Fruit fly (Drosophila melanogaster) whole organism, embryonic: ENCODE data around the gene Zw.

ENCODE experiments used
- Antp ChIP-seq: fragments of 200-800 bp; sonication (Bioruptor generic); optimal IDR thresholded peaks from 3 replicates; lab custom pipeline; 2016; ENCODE audit warnings: missing biosample characterization, missing genetic modification characterization
- CG10267 ChIP-seq: fragments of 200-800 bp; sonication (Bioruptor generic); optimal IDR thresholded peaks from 2 replicates; lab custom pipeline; 2018; ENCODE audit warnings: missing biosample characterization, mild to moderate bottlenecking, missing genetic modification characterization, moderate library complexity
- CG11696 ChIP-seq: fragments of 200-800 bp; sonication (Bioruptor generic); IDR thresholded peaks from 2 replicates; pipeline ENCODE4 v1.3.6; 2022; ENCODE audit warnings: missing biosample characterization, missing genetic modification characterization
- CG12104 ChIP-seq: fragments of 200-800 bp; sonication (Bioruptor generic); optimal IDR thresholded peaks from 3 replicates; lab custom pipeline; 2016; ENCODE audit warnings: missing biosample characterization, missing genetic modification characterization
- CG1233 ChIP-seq: fragments of 200-800 bp; sonication (Bioruptor generic); optimal IDR thresholded peaks from 4 replicates; lab custom pipeline; 2018; ENCODE audit warnings: missing biosample characterization, mild to moderate bottlenecking, missing genetic modification characterization
- CG12391 ChIP-seq: fragments of 200-800 bp; sonication (Bioruptor generic); optimal IDR thresholded peaks from 3 replicates; lab custom pipeline; 2018; ENCODE audit warnings: missing biosample characterization, mild to moderate bottlenecking, missing genetic modification characterization, moderate library complexity
- CG15479 ChIP-seq: fragments of 200-800 bp; sonication (Bioruptor generic); optimal IDR thresholded peaks from 3 replicates; lab custom pipeline; 2019; ENCODE audit warnings: missing biosample characterization, mild to moderate bottlenecking, missing genetic modification characterization, moderate library complexity
- CG17568 ChIP-seq: fragments of 200-800 bp; sonication (Bioruptor generic); optimal IDR thresholded peaks from 2 replicates; lab custom pipeline; 2018; ENCODE audit warnings: missing biosample characterization, mild to moderate bottlenecking, missing genetic modification characterization, moderate library complexity
- CG2120 ChIP-seq: fragments of 200-800 bp; sonication (Bioruptor generic); optimal IDR thresholded peaks from 3 replicates; lab custom pipeline; 2016; ENCODE audit warnings: missing biosample characterization, missing genetic modification characterization
- CG31224 ChIP-seq: fragments of 200-800 bp; sonication (Bioruptor generic); IDR thresholded peaks from 2 replicates; pipeline ENCODE4 v1.3.6; 2022; ENCODE audit warnings: missing biosample characterization, missing genetic modification characterization
- CG32767 ChIP-seq: fragments of 200-800 bp; sonication (Bioruptor generic); IDR thresholded peaks from 2 replicates; pipeline ENCODE4 v1.3.6; 2022; ENCODE audit warnings: missing biosample characterization, missing genetic modification characterization
- CG3726 ChIP-seq: fragments of 200-800 bp; sonication (Bioruptor generic); IDR thresholded peaks from 3 replicates; pipeline ENCODE4, ENCODE4 v1.3.6; 2022; ENCODE audit warnings: missing biosample characterization, missing genetic modification characterization
- CG5245 ChIP-seq: fragments of 200-800 bp; sonication (Bioruptor generic); optimal IDR thresholded peaks from 3 replicates; lab custom pipeline; 2016; ENCODE audit warnings: missing biosample characterization, missing genetic modification characterization
- CG6272 ChIP-seq: fragments of 200-800 bp; sonication (Bioruptor generic); IDR thresholded peaks from 2 replicates; pipeline ENCODE4 v1.3.6; 2022; ENCODE audit warnings: missing biosample characterization, missing genetic modification characterization
- CG6654 ChIP-seq: fragments of 200-800 bp; sonication (Bioruptor generic); optimal IDR thresholded peaks from 2 replicates; lab custom pipeline; 2017; ENCODE audit warnings: missing biosample characterization, mild to moderate bottlenecking, missing genetic modification characterization
- CG6813 ChIP-seq: fragments of 200-800 bp; sonication (Bioruptor generic); optimal IDR thresholded peaks from 2 replicates; lab custom pipeline; 2017; ENCODE audit warnings: missing biosample characterization, missing genetic modification characterization, mild to moderate bottlenecking, moderate library complexity, missing genetic modification reagents
- CG7372 ChIP-seq: fragments of 200-800 bp; sonication (Bioruptor generic); IDR thresholded peaks from 2 replicates; pipeline ENCODE4 v1.3.6; 2022; ENCODE audit warnings: missing biosample characterization, missing genetic modification characterization
- CG9727 ChIP-seq: fragments of 200-800 bp; sonication (Bioruptor generic); optimal IDR thresholded peaks from 3 replicates; lab custom pipeline; 2017; ENCODE audit warnings: missing biosample characterization, mild to moderate bottlenecking, missing genetic modification characterization
- CHES-1-like ChIP-seq: fragments of 200-800 bp; sonication (Bioruptor generic); optimal IDR thresholded peaks from 2 replicates; lab custom pipeline; 2016; ENCODE audit warnings: missing biosample characterization, missing genetic modification characterization
- Ets65A ChIP-seq: fragments of 200-800 bp; sonication (Bioruptor generic); peaks from one replicate; lab custom pipeline; 2016; ENCODE audit warnings: missing biosample characterization, missing genetic modification characterization
- Ets97D ChIP-seq: fragments of 200-800 bp; sonication (Bioruptor generic); optimal IDR thresholded peaks from 3 replicates; lab custom pipeline; 2016; ENCODE audit warnings: missing biosample characterization, missing genetic modification characterization
- Fer1 ChIP-seq: fragments of 200-800 bp; sonication (Bioruptor generic); optimal IDR thresholded peaks from 2 replicates; lab custom pipeline; 2017; ENCODE audit warnings: missing biosample characterization, mild to moderate bottlenecking, missing genetic modification characterization
- H2.0 ChIP-seq: fragments of 200-800 bp; sonication (Bioruptor generic); IDR thresholded peaks from 2 replicates; pipeline ENCODE4 v1.3.6; 2022; ENCODE audit warnings: missing biosample characterization, missing genetic modification characterization
- HLHmδ ChIP-seq: fragments of 200-800 bp; sonication (Bioruptor generic); optimal IDR thresholded peaks from 2 replicates; lab custom pipeline; 2018; ENCODE audit warnings: missing biosample characterization, mild to moderate bottlenecking, missing genetic modification characterization, moderate library complexity
- Hr39 ChIP-seq: fragments of >200 bp; optimal IDR thresholded peaks from 2 replicates; lab custom pipeline; 2017
- Nf-YA ChIP-seq: fragments of 200-800 bp; sonication (Bioruptor generic); IDR thresholded peaks from 2 replicates; pipeline ENCODE4 v1.3.6; 2022; ENCODE audit warnings: missing biosample characterization, missing genetic modification characterization
- Spps ChIP-seq: fragments of 200-800 bp; sonication (Bioruptor generic); optimal IDR thresholded peaks from 2 replicates; lab custom pipeline; 2018; ENCODE audit warnings: missing biosample characterization, mild to moderate bottlenecking, missing genetic modification characterization
- Taf1 ChIP-seq: fragments of 200-800 bp; sonication (Bioruptor generic); IDR thresholded peaks from 2 replicates; pipeline ENCODE4 v1.3.6; 2022; ENCODE audit warnings: missing biosample characterization, missing genetic modification characterization
- Trl ChIP-seq, 3 experiments: fragments of >200 bp in 2 of 3; fragments of 200-800 bp in 1 of 3; sonication (Bioruptor generic) in 1 of 3; optimal IDR thresholded peaks; 2 replicates in 1 of 3; 3 replicates in 2 of 3; lab custom pipeline; 2016 to 2017; ENCODE audit warnings: missing biosample characterization in 1 of 3, missing genetic modification characterization in 1 of 3
- Xbp1 ChIP-seq: fragments of 200-800 bp; sonication (Bioruptor generic); optimal IDR thresholded peaks from 3 replicates; lab custom pipeline; 2016; ENCODE audit warnings: missing biosample characterization, mild to moderate bottlenecking, missing genetic modification characterization
- al ChIP-seq: fragments of 200-800 bp; sonication (Bioruptor generic); IDR thresholded peaks from 2 replicates; pipeline ENCODE4 v1.3.6; 2022; ENCODE audit warnings: missing biosample characterization, missing genetic modification characterization
- ase ChIP-seq: fragments of 200-800 bp; sonication (Bioruptor generic); IDR thresholded peaks from 3 replicates; pipeline ENCODE4 v1.3.6; 2022; ENCODE audit warnings: missing biosample characterization, missing genetic modification characterization
- bcd ChIP-seq: fragments of 200-800 bp; sonication (Bioruptor generic); optimal IDR thresholded peaks from 2 replicates; lab custom pipeline; 2017; ENCODE audit warnings: missing biosample characterization, mild to moderate bottlenecking, missing genetic modification characterization
- cad ChIP-seq: fragments of >200 bp; optimal IDR thresholded peaks from 2 replicates; lab custom pipeline; 2017; ENCODE audit warnings: missing biosample characterization, missing genetic modification characterization
- crol ChIP-seq: fragments of 200-800 bp; sonication (Bioruptor generic); IDR thresholded peaks from 2 replicates; pipeline ENCODE4 v1.3.6; 2022; ENCODE audit warnings: missing biosample characterization, missing genetic modification characterization
- en ChIP-seq: fragments of 200-800 bp; sonication (Bioruptor generic); optimal IDR thresholded peaks from 2 replicates; lab custom pipeline; 2016; ENCODE audit warnings: missing biosample characterization, missing genetic modification characterization
- esg ChIP-seq: fragments of 200-800 bp; sonication (Bioruptor generic); conservative IDR thresholded peaks from 2 replicates; pipeline ENCODE4 v1.3.6; 2022; ENCODE audit warnings: missing biosample characterization, missing genetic modification characterization
- fd3F ChIP-seq: fragments of 200-800 bp; sonication (Bioruptor generic); optimal IDR thresholded peaks from 2 replicates; lab custom pipeline; 2018; ENCODE audit warnings: missing biosample characterization, mild to moderate bottlenecking, missing genetic modification characterization, moderate library complexity
- gce ChIP-seq: fragments of 200-800 bp; sonication (Bioruptor generic); IDR thresholded peaks from 3 replicates; pipeline ENCODE4 v1.3.6; 2022; ENCODE audit warnings: missing biosample characterization, missing genetic modification characterization
- kay ChIP-seq: fragments of 200-800 bp; sonication (Bioruptor generic); optimal IDR thresholded peaks from 2 replicates; lab custom pipeline; 2016; ENCODE audit warnings: missing biosample characterization, missing genetic modification characterization
- kni ChIP-seq: fragments of 200-800 bp; sonication (Bioruptor generic); optimal IDR thresholded peaks from 3 replicates; lab custom pipeline; 2017; ENCODE audit warnings: mild to moderate bottlenecking, missing biosample characterization, missing genetic modification reagents, missing genetic modification characterization
- mld ChIP-seq: fragments of 200-800 bp; sonication (Bioruptor generic); IDR thresholded peaks from 3 replicates; pipeline ENCODE4 v1.3.6; 2022; ENCODE audit warnings: missing biosample characterization, missing genetic modification characterization; ENCODE audit not compliant: partially characterized antibody
- peb ChIP-seq: fragments of 200-800 bp; sonication (Bioruptor generic); IDR thresholded peaks from 2 replicates; pipeline ENCODE4 v1.3.6; 2022; ENCODE audit warnings: missing biosample characterization, missing genetic modification characterization
- ro ChIP-seq: fragments of 200-800 bp; sonication (Bioruptor generic); IDR thresholded peaks from 2 replicates; pipeline ENCODE4 v1.3.6; 2022; ENCODE audit warnings: missing biosample characterization, missing genetic modification characterization
- schlank ChIP-seq: fragments of 200-800 bp; sonication (Bioruptor generic); optimal IDR thresholded peaks from 2 replicates; lab custom pipeline; 2018; ENCODE audit warnings: missing biosample characterization, mild to moderate bottlenecking, missing genetic modification characterization
- scrt ChIP-seq: fragments of 200-800 bp; sonication (Bioruptor generic); optimal IDR thresholded peaks from 2 replicates; lab custom pipeline; 2018; ENCODE audit warnings: missing biosample characterization, mild to moderate bottlenecking, missing genetic modification characterization, moderate library complexity
- tap ChIP-seq: fragments of 200-800 bp; optimal IDR thresholded peaks from 3 replicates; lab custom pipeline; 2019; ENCODE audit warnings: missing biosample characterization, mild to moderate bottlenecking, missing genetic modification characterization, moderate library complexity
- tio ChIP-seq: fragments of 200-800 bp; sonication (Bioruptor generic); optimal IDR thresholded peaks from 2 replicates; lab custom pipeline; 2017; ENCODE audit warnings: missing biosample characterization, missing genetic modification characterization, inconsistent platforms
- z ChIP-seq: fragments of 200-800 bp; sonication (Bioruptor generic); IDR thresholded peaks from 3 replicates; pipeline ENCODE4 v1.3.6; 2022; ENCODE audit warnings: missing biosample characterization, missing genetic modification characterization
- zf30C ChIP-seq: fragments of 200-800 bp; sonication (Bioruptor generic); optimal IDR thresholded peaks from 3 replicates; lab custom pipeline; 2018; ENCODE audit warnings: missing biosample characterization, mild to moderate bottlenecking, missing genetic modification characterization

The Zw gene

dm6 chrX:19651757-19652419 lies 15.2 kb upstream of the Zw start, which contains the start of the genes Ranbp21 and Elys (continued):
- TF ChIP-seq CG6272 (GFP tag; lab: Robert Waterston, UW) (peak; percentile 40; the same call in 1 of the 2 replicates), esg (peak; percentile 47; the same call in 1 of the 2 replicates), Fer1 (GFP tag; lab: Kevin White, UChicago) (no peak), ase (GFP tag; lab: Robert Waterston, UW) (peak; percentile 50; the same call in 1 of the 3 replicates), CG6654 (GFP tag; lab: Kevin White, UChicago) (peak; percentile 7), zf30C (GFP tag; lab: Kevin White, UChicago) (no peak), en (no peak), CG9727 (GFP tag; lab: Kevin White, UChicago) (peak; percentile 59), Nf-YA (GFP tag; lab: Robert Waterston, UW) (no peak; the same call in 1 of the 2 replicates), CG32767 (GFP tag; lab: Robert Waterston, UW) (no peak), Xbp1 (GFP tag; lab: Kevin White, UChicago) (peak; percentile 67), CG12391 (tag; lab: Kevin White, UChicago) (peak; percentile 50), CG11696 (no peak), Antp (GFP tag; lab: Kevin White, UChicago) (peak; percentile 72), kni (GFP tag; lab: Kevin White, UChicago) (no peak), Hr39 (no peak), ro (GFP tag; lab: Robert Waterston, UW) (no peak), CHES-1-like (GFP tag; lab: Kevin White, UChicago) (peak; percentile 82), CG17568 (GFP tag; lab: Kevin White, UChicago) (no peak), fd3F (GFP tag; lab: Kevin White, UChicago) (peak; percentile 3), schlank (tag; lab: Kevin White, UChicago) (no peak), scrt (GFP tag; lab: Kevin White, UChicago) (no peak), HLHmδ (GFP tag; lab: Kevin White, UChicago) (no peak), bcd (GFP tag; lab: Kevin White, UChicago) (no peak), kay (GFP tag; lab: Kevin White, UChicago) (no peak), CG31224 (GFP tag; lab: Robert Waterston, UW) (peak; percentile 47; the same call in 1 of the 2 replicates), H2.0 (GFP tag; lab: Robert Waterston, UW) (peak; percentile 52), CG1233 (GFP tag; lab: Kevin White, UChicago) (peak; percentile 23), Taf1 (GFP tag; lab: Robert Waterston, UW) (no peak), cad (GFP tag; lab: Kevin White, UChicago) (no peak), CG6813 (GFP tag; lab: Kevin White, UChicago) (no peak), CG3726 (GFP tag; lab: Robert Waterston, UW) (no peak), al (GFP tag; lab: Robert Waterston, UW) (peak; percentile 49; the same call in 1 of the 2 replicates), CG12104 (GFP tag; lab: Kevin White, UChicago) (peak; percentile 11), CG5245 (peak; percentile 28), Ets65A (peak; percentile 96), CG15479 (peak; percentile 76), z (no peak), Spps (no peak), CG7372 (peak; percentile 32; the same call in 1 of the 2 replicates), mld (GFP tag; lab: Robert Waterston, UW) (no peak), CG2120 (GFP tag; lab: Kevin White, UChicago) (peak; percentile 73), tap (tag; lab: Kevin White, UChicago) (no peak), Trl (optimal IDR thresholded peaks at IDR 0.05; lab: Kevin White, UChicago) (peak in 1 of 2 experiments; percentile 25), Trl (GFP tag; optimal IDR thresholded peaks at IDR 0.05; lab: Kevin White, UChicago) (peak; percentile 44), gce (GFP tag; lab: Robert Waterston, UW) (no peak), Ets97D (GFP tag; lab: Kevin White, UChicago) (peak; percentile 62), tio (GFP tag; lab: Kevin White, UChicago) (no peak), peb (no peak), crol (GFP tag; lab: Robert Waterston, UW) (no peak), CG10267 (tag; lab: Kevin White, UChicago) (peak; percentile 93)
